Worm (Caenorhabditis elegans) whole organism, L2 larva: Measurements from ENCODE around the gene F40G12.4.
"Not testable (repeated sequence)": the region's sequence is repeated elsewhere in the genome, so short reads cannot be mapped to it uniquely, and the experiment has no call there.

ENCODE experiments used
- C34F6.9 ChIP-seq: fragments of 150-350 bp; optimal IDR thresholded peaks from 2 replicates; lab custom pipeline; 2014; ENCODE audit warnings: missing biosample characterization, missing genetic modification characterization
- Y55F3AM.14 ChIP-seq: fragments of 200-800 bp; sonication (Bioruptor generic); optimal IDR thresholded peaks from 2 replicates; lab custom pipeline; 2018; ENCODE audit warnings: mild to moderate bottlenecking, missing genetic modification characterization, missing compliant biosample characterization
- alr-1 ChIP-seq: fragments of 150-350 bp; optimal IDR thresholded peaks from 2 replicates; lab custom pipeline; 2014; ENCODE audit warnings: missing biosample characterization, missing genetic modification characterization
- ama-1 ChIP-seq: fragments of 150-350 bp; optimal IDR thresholded peaks from 2 replicates; lab custom pipeline; 2018; ENCODE audit warnings: inconsistent platforms
- ceh-82 ChIP-seq: fragments of 150-350 bp; optimal IDR thresholded peaks from 2 replicates; lab custom pipeline; 2014; ENCODE audit warnings: missing biosample characterization, missing genetic modification characterization
- crh-2 ChIP-seq: sonication (generic microtip); optimal IDR thresholded peaks from 2 replicates; lab custom pipeline; 2017; ENCODE audit warnings: missing biosample characterization, missing genetic modification characterization
- dmd-4 ChIP-seq: sonication (generic microtip); optimal IDR thresholded peaks from 2 replicates; lab custom pipeline; 2017; ENCODE audit warnings: missing biosample characterization, missing genetic modification characterization
- elt-1 ChIP-seq: fragments of 150-350 bp; optimal IDR thresholded peaks from 2 replicates; lab custom pipeline; 2014; ENCODE audit warnings: missing biosample characterization, missing genetic modification characterization
- gmeb-1 ChIP-seq: fragments of 150-350 bp; optimal IDR thresholded peaks from 2 replicates; lab custom pipeline; 2014; ENCODE audit warnings: missing biosample characterization, missing genetic modification characterization
- lin-13 ChIP-seq: fragments of 150-350 bp; optimal IDR thresholded peaks from 2 replicates; lab custom pipeline; 2014; ENCODE audit warnings: missing biosample characterization, missing genetic modification reagents, missing genetic modification characterization
- lin-39 ChIP-seq: fragments of 150-350 bp; optimal IDR thresholded peaks from 2 replicates; lab custom pipeline; 2014; ENCODE audit warnings: missing biosample characterization, missing genetic modification reagents, missing genetic modification characterization
- lsy-2 ChIP-seq, 2 experiments: fragments of 150-350 bp in 1 of 2; sonication (generic microtip) in 1 of 2; optimal IDR thresholded peaks; 2 replicates each; lab custom pipeline; 2014 to 2017; ENCODE audit warnings: missing biosample characterization in 2 of 2, missing genetic modification characterization in 2 of 2
- mab-5 ChIP-seq: fragments of 150-350 bp; optimal IDR thresholded peaks from 2 replicates; lab custom pipeline; 2014; ENCODE audit warnings: missing biosample characterization, missing genetic modification characterization
- mbf-1 ChIP-seq: sonication (generic microtip); optimal IDR thresholded peaks from 2 replicates; lab custom pipeline; 2017; ENCODE audit warnings: missing biosample characterization, missing genetic modification characterization
- mdl-1 ChIP-seq, 2 experiments: fragments of 150-350 bp in 1 of 2; sonication (generic microtip) in 1 of 2; optimal IDR thresholded peaks; 2 replicates each; lab custom pipeline; 2017; ENCODE audit warnings: missing biosample characterization in 2 of 2, missing genetic modification characterization in 2 of 2
- nhr-11 ChIP-seq: fragments of 150-350 bp; optimal IDR thresholded peaks from 2 replicates; lab custom pipeline; 2014; ENCODE audit warnings: missing biosample characterization, missing genetic modification characterization
- nhr-12 ChIP-seq: fragments of 150-350 bp; optimal IDR thresholded peaks from 2 replicates; lab custom pipeline; 2014; ENCODE audit warnings: missing biosample characterization, missing genetic modification characterization
- nhr-129 ChIP-seq: fragments of 150-350 bp; optimal IDR thresholded peaks from 2 replicates; lab custom pipeline; 2014; ENCODE audit warnings: missing biosample characterization, missing genetic modification characterization
- nhr-21 ChIP-seq: fragments of 150-350 bp; optimal IDR thresholded peaks from 2 replicates; lab custom pipeline; 2014; ENCODE audit warnings: missing biosample characterization, missing genetic modification characterization
- nhr-23 ChIP-seq: fragments of 150-350 bp; optimal IDR thresholded peaks from 2 replicates; lab custom pipeline; 2014; ENCODE audit warnings: missing biosample characterization, missing genetic modification reagents, missing genetic modification characterization
- nhr-237 ChIP-seq: fragments of 150-350 bp; optimal IDR thresholded peaks from 2 replicates; lab custom pipeline; 2014; ENCODE audit warnings: missing biosample characterization, missing genetic modification characterization
- nhr-6 ChIP-seq: fragments of 150-350 bp; optimal IDR thresholded peaks from 2 replicates; lab custom pipeline; 2014; ENCODE audit warnings: missing biosample characterization, missing genetic modification characterization
- nhr-77 ChIP-seq: fragments of 150-350 bp; optimal IDR thresholded peaks from 2 replicates; lab custom pipeline; 2014; ENCODE audit warnings: missing biosample characterization, missing genetic modification characterization
- sem-4 ChIP-seq: fragments of 150-350 bp; optimal IDR thresholded peaks from 2 replicates; lab custom pipeline; 2014; ENCODE audit warnings: missing biosample characterization, missing genetic modification reagents, missing genetic modification characterization
- sma-9 ChIP-seq, 2 experiments: fragments of 150-350 bp in 1 of 2; sonication (generic microtip) in 1 of 2; optimal IDR thresholded peaks; 2 replicates each; lab custom pipeline; 2014 to 2016; ENCODE audit warnings: missing genetic modification characterization in 2 of 2, mild to moderate bottlenecking in 1 of 2, missing biosample characterization in 1 of 2, missing compliant biosample characterization in 1 of 2, missing genetic modification reagents in 1 of 2, moderate library complexity in 1 of 2
- snpc-4 ChIP-seq: fragments of 150-350 bp; optimal IDR thresholded peaks from 2 replicates; lab custom pipeline; 2014; ENCODE audit warnings: missing biosample characterization, missing genetic modification characterization
- unc-39 ChIP-seq: fragments of 150-350 bp; optimal IDR thresholded peaks from 2 replicates; lab custom pipeline; 2014; ENCODE audit warnings: missing biosample characterization, missing genetic modification characterization
- unc-62 ChIP-seq: fragments of 150-350 bp; optimal IDR thresholded peaks from 2 replicates; lab custom pipeline; 2014; ENCODE audit warnings: missing biosample characterization, missing genetic modification reagents, missing genetic modification characterization
- ztf-1 ChIP-seq: fragments of 200-800 bp; sonication (Bioruptor generic); conservative IDR thresholded peaks from 2 replicates; pipeline ENCODE4 v1.3.6; 2022; ENCODE audit warnings: missing genetic modification characterization, missing compliant biosample characterization
- ztf-11 ChIP-seq: sonication (generic microtip); optimal IDR thresholded peaks from 2 replicates; lab custom pipeline; 2017; ENCODE audit warnings: missing biosample characterization, missing genetic modification characterization
- ztf-4 ChIP-seq: fragments of 150-350 bp; optimal IDR thresholded peaks from 2 replicates; lab custom pipeline; 2014; ENCODE audit warnings: missing biosample characterization, missing genetic modification characterization

The F40G12.4 gene

ce11 chrV:14279777-14280176, 11.3 kb upstream of the F40G12.4 start, which contains the start of gene srt-33:
srt-33 (minus strand) TSS chrV:14279877.
- TF ChIP-seq nhr-237 (tag; lab: Kevin White, UChicago) (no peak), ztf-11 (no peak), lin-39 (tag; lab: Kevin White, UChicago) (no peak), sem-4 (tag; lab: Kevin White, UChicago) (no peak), mdl-1 (tag; optimal IDR thresholded peaks at IDR 0.05; lab: Kevin White, UChicago) (no peak), nhr-21 (tag; lab: Kevin White, UChicago) (no peak), dmd-4 (tag; lab: Kevin White, UChicago) (no peak), mab-5 (tag; lab: Kevin White, UChicago) (no peak), nhr-11 (no peak), gmeb-1 (tag; lab: Kevin White, UChicago) (no peak), ztf-4 (tag; lab: Kevin White, UChicago) (no peak), Y55F3AM.14 (no peak), ama-1 (lab: Kevin White, UChicago) (no peak), C34F6.9 (tag; lab: Kevin White, UChicago) (no peak)

ce11 chrV:14277456-14277855, 8.9 kb upstream of the F40G12.4 start:
- peak; percentile 38 for TF ChIP-seq snpc-4 (tag; lab: Kevin White, UChicago)

- not testable (repeated sequence) for TF ChIP-seq nhr-6 (tag; lab: Kevin White, UChicago); crh-2; nhr-11
Observed at ce11 chrV:14274268-14274667, 5.8 kb upstream of the F40G12.4 start, which contains the start of gene F40G12.7. F40G12.7 (plus strand) TSS chrV:14274568.

- TF ChIP-seq nhr-129 (no peak), elt-1 (tag; lab: Kevin White, UChicago) (no peak), ztf-1 (GFP tag; lab: Robert Waterston, UW) (no peak), nhr-77 (no peak), nhr-11 (no peak), nhr-23 (no peak), ceh-82 (tag; lab: Kevin White, UChicago) (no peak), lsy-2 (tag; optimal IDR thresholded peaks at IDR 0.05; lab: Kevin White, UChicago) (no peak)
Observed at ce11 chrV:14273019-14273418, 4.5 kb upstream of the F40G12.4 start, which contains the start of gene F40G12.6. F40G12.6 (minus strand) TSS chrV:14273119.

- TF ChIP-seq nhr-11 (no peak), Y55F3AM.14 (no peak), nhr-77 (no peak), ama-1 (lab: Kevin White, UChicago) (no peak), nhr-12 (tag; lab: Kevin White, UChicago) (no peak), ceh-82 (tag; lab: Kevin White, UChicago) (no peak), sem-4 (tag; lab: Kevin White, UChicago) (no peak), unc-39 (tag; lab: Kevin White, UChicago) (no peak), mbf-1 (tag; lab: Kevin White, UChicago) (no peak), alr-1 (tag; lab: Kevin White, UChicago) (no peak), unc-62 (GFP tag; lab: Kevin White, UChicago) (no peak), ztf-1 (GFP tag; lab: Robert Waterston, UW) (no peak), sma-9 (GFP tag; optimal IDR thresholded peaks at IDR 0.05; lab: Kevin White, UChicago) (no peak), sma-9 (tag; optimal IDR thresholded peaks at IDR 0.05; lab: Kevin White, UChicago) (no peak)
Observed at ce11 chrV:14270729-14271128, 2.2 kb upstream of the F40G12.4 start, which contains the start of gene F40G12.5. F40G12.5 (minus strand) TSS chrV:14270829.

- TF ChIP-seq nhr-6 (tag; lab: Kevin White, UChicago) (no peak), snpc-4 (tag; lab: Kevin White, UChicago) (peak; percentile 22)
Observed at ce11 chrV:14267326-14267942, 1.1 kb downstream of the F40G12.4 start.

ce11 chrV:14260831-14261230, 7.7 kb downstream of the F40G12.4 start, which contains the start of gene F40G12.2:
F40G12.2 (minus strand) TSS chrV:14260931.
- no peak for TF ChIP-seq lin-39 (tag; lab: Kevin White, UChicago)
- TF ChIP-seq nhr-21 (tag; lab: Kevin White, UChicago), result no peak
- TF ChIP-seq sem-4 (tag; lab: Kevin White, UChicago), result no peak
- no peak for TF ChIP-seq nhr-237 (tag; lab: Kevin White, UChicago)
- no peak for TF ChIP-seq lin-13 (GFP tag; lab: Kevin White, UChicago)
